Fruit fly (Drosophila melanogaster): Measurements from ENCODE around the gene Phlpp.

The Phlpp gene

DNA sequence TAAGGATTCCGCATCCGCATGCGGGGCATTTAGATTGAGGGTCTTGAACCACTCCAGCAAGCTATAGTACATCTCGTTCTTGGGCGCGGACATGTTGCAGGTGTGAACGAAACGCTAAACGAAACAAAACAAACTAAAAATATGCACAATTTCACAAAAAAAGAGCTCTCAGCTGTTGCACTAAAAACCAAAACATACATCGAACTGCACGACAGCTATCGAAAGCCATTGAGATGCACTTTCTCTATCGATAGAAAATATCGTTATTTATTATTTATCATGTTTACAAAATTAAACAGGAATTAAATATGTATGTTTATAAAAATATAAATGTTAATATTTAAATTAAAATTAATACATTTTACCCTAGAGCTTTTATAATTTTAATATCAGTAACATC is 25.6 kb upstream of the Phlpp start, which contains the start of gene hook (continued):
- TF ChIP-seq luna (GFP tag; optimal IDR thresholded peaks at IDR 0.05) = no peak
- no peak for TF ChIP-seq Taf1 (GFP tag; IDR thresholded peaks at IDR 0.05)
- peak; percentile 76 for TF ChIP-seq Bgb (GFP tag; IDR thresholded peaks at IDR 0.05; ENCODE audit: partially characterized antibody)
- TF ChIP-seq Aef1 (GFP tag; IDR thresholded peaks at IDR 0.05) = no peak
- TF ChIP-seq Ets97D (GFP tag; optimal IDR thresholded peaks at IDR 0.05) = no peak
- no peak for TF ChIP-seq run (tag; optimal IDR thresholded peaks at IDR 0.05)
- no peak for TF ChIP-seq Neu2 (GFP tag; optimal IDR thresholded peaks at IDR 0.05; ENCODE audit: borderline replicate concordance)
- TF ChIP-seq CG12659 (GFP tag; optimal IDR thresholded peaks at IDR 0.05) = peak; percentile 22
- no peak for TF ChIP-seq CG15601 (tag; optimal IDR thresholded peaks at IDR 0.05)
- TF ChIP-seq CG17568 (GFP tag; optimal IDR thresholded peaks at IDR 0.05) = no peak
- no peak for TF ChIP-seq CG15269 (tag; optimal IDR thresholded peaks at IDR 0.05)
- no peak for TF ChIP-seq HmgD (GFP tag; optimal IDR thresholded peaks at IDR 0.05)
- TF ChIP-seq Antp (GFP tag; optimal IDR thresholded peaks at IDR 0.05) = no peak
- no peak for TF ChIP-seq ssp (GFP tag; IDR thresholded peaks at IDR 0.05)
- no peak for TF ChIP-seq CG8089 (GFP tag; optimal IDR thresholded peaks at IDR 0.05)
- TF ChIP-seq CG8924 (tag; optimal IDR thresholded peaks at IDR 0.05) = no peak
- TF ChIP-seq E2f1 (GFP tag; IDR thresholded peaks at IDR 0.05) = no peak
- no peak for TF ChIP-seq sens (GFP tag)
- no peak for TF ChIP-seq HLH54F (GFP tag; optimal IDR thresholded peaks at IDR 0.05)
- no peak for TF ChIP-seq CG11560 (tag; IDR thresholded peaks at IDR 0.05)
- no peak for TF ChIP-seq Sox102F (GFP tag; optimal IDR thresholded peaks at IDR 0.05)
- TF ChIP-seq CG7372 (GFP tag; IDR thresholded peaks at IDR 0.05) = no peak
- TF ChIP-seq ase (GFP tag; IDR thresholded peaks at IDR 0.05) = no peak
- no peak for TF ChIP-seq Rx (GFP tag; IDR thresholded peaks at IDR 0.05)
- no peak for TF ChIP-seq CG14014 (GFP tag; IDR thresholded peaks at IDR 0.05)
- no peak for TF ChIP-seq gsb (GFP tag; IDR thresholded peaks at IDR 0.05)
- no peak for TF ChIP-seq Ssrp (tag; optimal IDR thresholded peaks at IDR 0.05)
- TF ChIP-seq Gsc (GFP tag; IDR thresholded peaks at IDR 0.05) = no peak
- no peak for TF ChIP-seq CG11696 (GFP tag; IDR thresholded peaks at IDR 0.05)
- TF ChIP-seq CG6813 (GFP tag; optimal IDR thresholded peaks at IDR 0.05) = no peak
- TF ChIP-seq row (GFP tag; IDR thresholded peaks at IDR 0.05) = peak; percentile 49; the same call in 2 of the 3 replicates
- no peak for TF ChIP-seq C15 (GFP tag; IDR thresholded peaks at IDR 0.05)
- no peak for TF ChIP-seq sug (tag; optimal IDR thresholded peaks at IDR 0.05)
- no peak for TF ChIP-seq chif (GFP tag; optimal IDR thresholded peaks at IDR 0.05)
- no peak for TF ChIP-seq az2 (GFP tag; optimal IDR thresholded peaks at IDR 0.05)
- TF ChIP-seq unc-4 (GFP tag; IDR thresholded peaks at IDR 0.05; ENCODE audit: partially characterized antibody) = peak; percentile 72
- TF ChIP-seq kah (GFP tag; optimal IDR thresholded peaks at IDR 0.05) = no peak
- TF ChIP-seq HmgZ (tag; optimal IDR thresholded peaks at IDR 0.05) = no peak
- TF ChIP-seq zfh1 (GFP tag; IDR thresholded peaks at IDR 0.05) = no peak
- no peak for TF ChIP-seq Hsf (GFP tag; optimal IDR thresholded peaks at IDR 0.05)
- peak; percentile 75 for TF ChIP-seq hbn (GFP tag; IDR thresholded peaks at IDR 0.05; ENCODE audit: partially characterized antibody)
- TF ChIP-seq pum (GFP tag; optimal IDR thresholded peaks at IDR 0.05) = no peak
- TF ChIP-seq CG3995 (GFP tag; optimal IDR thresholded peaks at IDR 0.05) = no peak
- TF ChIP-seq Atf6 (GFP tag; IDR thresholded peaks at IDR 0.05) = no peak
- no peak for TF ChIP-seq CG10321 (GFP tag; IDR thresholded peaks at IDR 0.05)
- no peak for TF ChIP-seq crol (GFP tag; IDR thresholded peaks at IDR 0.05)
- no peak for TF ChIP-seq maf-S (GFP tag; optimal IDR thresholded peaks at IDR 0.05)
- no peak for TF ChIP-seq Lpt (GFP tag; optimal IDR thresholded peaks at IDR 0.05)
- no peak for TF ChIP-seq Spps (tag; optimal IDR thresholded peaks at IDR 0.05)
- TF ChIP-seq phol (tag; optimal IDR thresholded peaks at IDR 0.05) = peak; percentile 2
- TF ChIP-seq CG3838 (GFP tag; optimal IDR thresholded peaks at IDR 0.05) = no peak
- TF ChIP-seq wor (GFP tag; IDR thresholded peaks at IDR 0.05) = no peak
- no peak for TF ChIP-seq sens-2 (GFP tag; IDR thresholded peaks at IDR 0.05)

Data from whole organism, embryonic.